Fruit fly (Drosophila melanogaster): ENCODE data around the gene mahe.
A peak's percentile ranks its signal among the peaks of the same experiment; 100 is the strongest.

DNA sequence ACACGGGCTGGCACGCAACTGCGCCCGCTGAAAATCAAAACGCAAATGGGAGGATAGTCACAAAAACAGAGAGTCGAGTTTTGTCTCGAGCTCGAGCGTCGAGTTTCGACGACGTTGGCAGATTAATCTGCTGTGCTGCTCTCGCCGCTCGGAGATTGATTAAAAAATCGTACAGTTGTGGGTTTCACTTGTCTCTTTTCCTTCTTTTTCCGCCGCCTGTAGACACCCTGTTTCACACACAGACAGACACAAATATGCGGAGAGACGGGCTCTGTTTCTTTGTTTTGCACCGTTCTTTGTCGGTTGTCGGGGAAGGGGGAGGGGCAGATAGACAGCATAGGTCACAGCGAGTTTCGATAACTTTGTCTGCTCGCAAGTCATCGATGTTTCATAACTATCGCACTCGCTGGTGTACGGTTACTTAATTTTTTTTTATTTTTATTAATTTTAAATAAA lies 15.7 kb upstream of the mahe start, which contains the start of gene orion:
- TF ChIP-seq CG14655 (GFP tag; optimal IDR thresholded peaks at IDR 0.05), result no peak
- peak; percentile 91 for TF ChIP-seq CG13204 (GFP tag; optimal IDR thresholded peaks at IDR 0.05)
- TF ChIP-seq Snoo (tag; optimal IDR thresholded peaks at IDR 0.05), result peak; percentile 48
